Worm (Caenorhabditis elegans) whole organism, L1 larva: ENCODE data around the gene zig-2.

Experiments
- alr-1 ChIP-seq: fragments of 200-800 bp; sonication (Bioruptor generic); optimal IDR thresholded peaks from 2 replicates; lab custom pipeline; 2018; ENCODE audit warnings: borderline replicate concordance, mild to moderate bottlenecking, missing genetic modification characterization, missing compliant biosample characterization
- fkh-10 ChIP-seq: sonication (generic microtip); optimal IDR thresholded peaks from 2 replicates; lab custom pipeline; 2017; ENCODE audit warnings: missing biosample characterization, missing genetic modification reagents, missing genetic modification characterization
- lin-13 ChIP-seq: fragments of 150-350 bp; optimal IDR thresholded peaks from 2 replicates; lab custom pipeline; 2014; ENCODE audit warnings: missing biosample characterization, missing genetic modification reagents, missing genetic modification characterization
- mab-9 ChIP-seq: fragments of 200-800 bp; sonication (Bioruptor generic); IDR thresholded peaks from 2 replicates; pipeline ENCODE4 v1.3.6; 2022; ENCODE audit warnings: missing genetic modification reagents, missing genetic modification characterization, missing compliant biosample characterization
- mep-1 ChIP-seq: fragments of 150-350 bp; optimal IDR thresholded peaks from 2 replicates; lab custom pipeline; 2014; ENCODE audit warnings: missing biosample characterization, missing genetic modification characterization
- nhr-76 ChIP-seq: sonication (generic microtip); optimal IDR thresholded peaks from 2 replicates; lab custom pipeline; 2017; ENCODE audit warnings: missing biosample characterization, missing genetic modification characterization
- pqm-1 ChIP-seq: sonication (generic microtip); optimal IDR thresholded peaks from 3 replicates; lab custom pipeline; 2017; ENCODE audit warnings: missing biosample characterization, missing genetic modification characterization
- snpc-4 ChIP-seq: fragments of 150-350 bp; optimal IDR thresholded peaks from 2 replicates; lab custom pipeline; 2014; ENCODE audit warnings: missing biosample characterization, missing genetic modification characterization
- sptf-1 ChIP-seq: fragments of 150-350 bp; optimal IDR thresholded peaks from 2 replicates; lab custom pipeline; 2014; ENCODE audit warnings: missing biosample characterization, missing genetic modification characterization
- zag-1 ChIP-seq: fragments of 150-350 bp; optimal IDR thresholded peaks from 2 replicates; lab custom pipeline; 2014; ENCODE audit warnings: missing biosample characterization, missing genetic modification characterization

- TF ChIP-seq pqm-1 (tag; lab: Kevin White, UChicago) (no peak), mep-1 (tag; lab: Kevin White, UChicago) (no peak), lin-13 (GFP tag; lab: Kevin White, UChicago) (no peak), snpc-4 (no peak), nhr-76 (no peak), mab-9 (no peak), sptf-1 (tag; lab: Kevin White, UChicago) (no peak), alr-1 (tag; lab: Kevin White, UChicago) (no peak), fkh-10 (GFP tag; lab: Kevin White, UChicago) (no peak), zag-1 (tag; lab: Kevin White, UChicago) (no peak)
These were observed 24.1 kb upstream of the zig-2 start, which contains the start of gene F19H6.4 for ce11 chrX:12365388-12365787.
